Fruit fly (Drosophila melanogaster) whole organism, embryonic: ENCODE data around the gene CG2278.

Source experiments
- Antp ChIP-seq: fragments of 200-800 bp; sonication (Bioruptor generic); optimal IDR thresholded peaks from 3 replicates; lab custom pipeline; 2016; ENCODE audit warnings: missing biosample characterization, missing genetic modification characterization
- Awh ChIP-seq: fragments of 200-800 bp; sonication (Bioruptor generic); IDR thresholded peaks from 2 replicates; pipeline ENCODE4, ENCODE4 v1.3.6; 2022; ENCODE audit warnings: missing biosample characterization, missing genetic modification characterization
- CG11504 ChIP-seq: fragments of 200-800 bp; sonication (Bioruptor generic); optimal IDR thresholded peaks from 3 replicates; lab custom pipeline; 2019; ENCODE audit warnings: missing biosample characterization, mild to moderate bottlenecking, missing genetic modification characterization, moderate library complexity
- CG11695 ChIP-seq: fragments of 200-800 bp; sonication (Bioruptor generic); IDR thresholded peaks from 3 replicates; pipeline ENCODE4 v1.3.6; 2022; ENCODE audit warnings: missing biosample characterization, missing genetic modification characterization
- CG11696 ChIP-seq: fragments of 200-800 bp; sonication (Bioruptor generic); IDR thresholded peaks from 2 replicates; pipeline ENCODE4 v1.3.6; 2022; ENCODE audit warnings: missing biosample characterization, missing genetic modification characterization
- CG12391 ChIP-seq: fragments of 200-800 bp; sonication (Bioruptor generic); optimal IDR thresholded peaks from 3 replicates; lab custom pipeline; 2018; ENCODE audit warnings: missing biosample characterization, mild to moderate bottlenecking, missing genetic modification characterization, moderate library complexity
- CG13775 ChIP-seq: fragments of 200-800 bp; sonication (Bioruptor generic); optimal IDR thresholded peaks from 3 replicates; lab custom pipeline; 2017; ENCODE audit warnings: missing biosample characterization, mild to moderate bottlenecking, missing genetic modification characterization
- CG15073 ChIP-seq: fragments of 200-800 bp; sonication (Bioruptor generic); optimal IDR thresholded peaks from 2 replicates; lab custom pipeline; 2016; ENCODE audit warnings: missing biosample characterization, missing genetic modification characterization
- CG15696 ChIP-seq: fragments of 200-800 bp; sonication (Bioruptor generic); optimal IDR thresholded peaks from 2 replicates; lab custom pipeline; 2019; ENCODE audit warnings: missing biosample characterization, mild to moderate bottlenecking, missing genetic modification characterization, moderate library complexity
- CG17359 ChIP-seq: fragments of 200-800 bp; sonication (Bioruptor generic); optimal IDR thresholded peaks from 3 replicates; lab custom pipeline; 2018; ENCODE audit warnings: missing biosample characterization, mild to moderate bottlenecking, missing genetic modification characterization, moderate library complexity
- CG18262 ChIP-seq: fragments of 200-800 bp; optimal IDR thresholded peaks from 3 replicates; lab custom pipeline; 2019; ENCODE audit warnings: missing biosample characterization, mild to moderate bottlenecking, missing genetic modification characterization, moderate library complexity
- CG2678 ChIP-seq: fragments of 200-800 bp; sonication (Bioruptor generic); optimal IDR thresholded peaks from 3 replicates; lab custom pipeline; 2019; ENCODE audit warnings: missing biosample characterization, mild to moderate bottlenecking, missing genetic modification characterization, moderate library complexity
- CG30431 ChIP-seq: fragments of 200-800 bp; sonication (Bioruptor generic); optimal IDR thresholded peaks from 2 replicates; lab custom pipeline; 2017; ENCODE audit warnings: missing biosample characterization, missing genetic modification characterization
- CG6689 ChIP-seq: fragments of 200-800 bp; sonication (Bioruptor generic); IDR thresholded peaks from 2 replicates; pipeline ENCODE4 v1.3.6; 2022; ENCODE audit warnings: missing biosample characterization, missing genetic modification characterization
- CG7271 ChIP-seq: fragments of 200-800 bp; sonication (Bioruptor generic); optimal IDR thresholded peaks from 2 replicates; lab custom pipeline; 2018; ENCODE audit warnings: missing biosample characterization, mild to moderate bottlenecking, missing genetic modification characterization, moderate library complexity
- CG7556 ChIP-seq: fragments of 200-800 bp; sonication (Bioruptor generic); optimal IDR thresholded peaks from 2 replicates; lab custom pipeline; 2017; ENCODE audit warnings: missing biosample characterization, mild to moderate bottlenecking, missing genetic modification characterization
- CG8359 ChIP-seq: fragments of 200-800 bp; sonication (Bioruptor generic); optimal IDR thresholded peaks from 2 replicates; lab custom pipeline; 2017; ENCODE audit warnings: missing biosample characterization, mild to moderate bottlenecking, missing genetic modification characterization, borderline replicate concordance
- CG8765 ChIP-seq: fragments of 200-800 bp; sonication (Bioruptor generic); IDR thresholded peaks from 2 replicates; pipeline ENCODE4 v1.3.6; 2022; ENCODE audit warnings: missing biosample characterization, missing genetic modification characterization
- CoRest ChIP-seq: fragments of 200-800 bp; sonication (Bioruptor generic); optimal IDR thresholded peaks from 3 replicates; lab custom pipeline; 2018; ENCODE audit warnings: missing biosample characterization, mild to moderate bottlenecking, missing genetic modification characterization, moderate library complexity
- Dbx ChIP-seq: fragments of 200-800 bp; sonication (Bioruptor generic); IDR thresholded peaks from 3 replicates; pipeline ENCODE4 v1.3.6; 2022; ENCODE audit warnings: missing biosample characterization, missing genetic modification characterization
- Fer1 ChIP-seq: fragments of 200-800 bp; sonication (Bioruptor generic); optimal IDR thresholded peaks from 2 replicates; lab custom pipeline; 2017; ENCODE audit warnings: missing biosample characterization, mild to moderate bottlenecking, missing genetic modification characterization
- Fer2 ChIP-seq: fragments of 200-800 bp; sonication (Bioruptor generic); optimal IDR thresholded peaks from 2 replicates; lab custom pipeline; 2018; ENCODE audit warnings: missing biosample characterization, mild to moderate bottlenecking, missing genetic modification characterization, moderate library complexity
- H15 ChIP-seq: fragments of 200-800 bp; sonication (Bioruptor generic); IDR thresholded peaks from 3 replicates; pipeline ENCODE4 v1.3.6; 2022; ENCODE audit warnings: missing biosample characterization, missing genetic modification characterization
- HHEX ChIP-seq: fragments of 200-800 bp; sonication (Bioruptor generic); optimal IDR thresholded peaks from 3 replicates; lab custom pipeline; 2017; ENCODE audit warnings: missing biosample characterization, mild to moderate bottlenecking, missing genetic modification characterization, missing genetic modification reagents
- Hmr ChIP-seq: fragments of 200-800 bp; sonication (Bioruptor generic); optimal IDR thresholded peaks from 3 replicates; lab custom pipeline; 2017; ENCODE audit warnings: mild to moderate bottlenecking, missing biosample characterization, missing genetic modification reagents, missing genetic modification characterization
- Rx ChIP-seq: fragments of 200-800 bp; sonication (Bioruptor generic); IDR thresholded peaks from 2 replicates; pipeline ENCODE4 v1.3.6; 2022; ENCODE audit warnings: missing biosample characterization, missing genetic modification characterization
- Ssrp ChIP-seq: fragments of 200-800 bp; sonication (Bioruptor generic); optimal IDR thresholded peaks from 2 replicates; lab custom pipeline; 2018; ENCODE audit warnings: missing biosample characterization, mild to moderate bottlenecking, missing genetic modification characterization, moderate library complexity
- Vsx1 ChIP-seq: fragments of 200-800 bp; sonication (Bioruptor generic); optimal IDR thresholded peaks from 2 replicates; lab custom pipeline; 2017; ENCODE audit warnings: missing biosample characterization, mild to moderate bottlenecking, missing genetic modification characterization, missing genetic modification reagents
- amos ChIP-seq: fragments of 200-800 bp; sonication (Bioruptor generic); IDR thresholded peaks from 2 replicates; pipeline ENCODE4 v1.3.6; 2022; ENCODE audit warnings: missing biosample characterization, missing genetic modification characterization; ENCODE audit not compliant: partially characterized antibody
- aop ChIP-seq: fragments of 200-800 bp; sonication (Bioruptor generic); IDR thresholded peaks from 2 replicates; pipeline ENCODE4 v1.3.6; 2022; ENCODE audit warnings: missing biosample characterization, missing genetic modification characterization
- ara ChIP-seq: fragments of 200-800 bp; sonication (Bioruptor generic); IDR thresholded peaks from 2 replicates; pipeline ENCODE4 v1.3.6; 2022; ENCODE audit warnings: missing biosample characterization, missing genetic modification characterization
- bab2 ChIP-seq: fragments of 200-800 bp; sonication (Bioruptor generic); optimal IDR thresholded peaks from 2 replicates; lab custom pipeline; 2016; ENCODE audit warnings: missing biosample characterization, missing genetic modification characterization
- bsh ChIP-seq, 2 experiments: fragments of 200-800 bp; sonication (Bioruptor generic); optimal IDR thresholded peaks; 2 replicates each; lab custom pipeline; 2017 to 2018; ENCODE audit warnings: mild to moderate bottlenecking in 2 of 2, missing biosample characterization in 2 of 2, missing genetic modification characterization in 2 of 2, moderate library complexity in 1 of 2
- cg ChIP-seq: fragments of 200-800 bp; sonication (Bioruptor generic); optimal IDR thresholded peaks from 3 replicates; lab custom pipeline; 2019; ENCODE audit warnings: missing biosample characterization, mild to moderate bottlenecking, missing genetic modification characterization, moderate library complexity
- chm ChIP-seq: fragments of 200-800 bp; sonication (Bioruptor generic); IDR thresholded peaks from 2 replicates; pipeline ENCODE4 v1.3.6; 2022; ENCODE audit warnings: missing biosample characterization, missing genetic modification characterization
- dmrt11E ChIP-seq: fragments of 200-800 bp; sonication (Bioruptor generic); optimal IDR thresholded peaks from 3 replicates; lab custom pipeline; 2018; ENCODE audit warnings: missing biosample characterization, mild to moderate bottlenecking, missing genetic modification characterization, moderate library complexity
- gcm ChIP-seq: fragments of 200-800 bp; sonication (Bioruptor generic); optimal IDR thresholded peaks from 2 replicates; lab custom pipeline; 2019; ENCODE audit warnings: missing biosample characterization, mild to moderate bottlenecking, missing genetic modification characterization, moderate library complexity
- grau ChIP-seq: fragments of 200-800 bp; optimal IDR thresholded peaks from 3 replicates; lab custom pipeline; 2019; ENCODE audit warnings: missing biosample characterization, mild to moderate bottlenecking, missing genetic modification characterization, moderate library complexity
- mirr ChIP-seq: fragments of 200-800 bp; sonication (Bioruptor generic); optimal IDR thresholded peaks from 3 replicates; lab custom pipeline; 2018; ENCODE audit warnings: missing biosample characterization, mild to moderate bottlenecking, missing genetic modification characterization
- nmo ChIP-seq: fragments of 200-800 bp; sonication (Bioruptor generic); optimal IDR thresholded peaks from 2 replicates; lab custom pipeline; 2018; ENCODE audit warnings: missing biosample characterization, mild to moderate bottlenecking, missing genetic modification characterization, moderate library complexity
- pb ChIP-seq: fragments of 200-800 bp; sonication (Bioruptor generic); optimal IDR thresholded peaks from 3 replicates; lab custom pipeline; 2016; ENCODE audit warnings: missing biosample characterization, missing genetic modification characterization
- prd ChIP-seq, 3 experiments: fragments of >200 bp in 2 of 3; fragments of 200-800 bp in 1 of 3; sonication (Bioruptor generic) in 1 of 3; optimal IDR thresholded peaks in 2 of 3; IDR thresholded peaks in 1 of 3; 2 replicates in 2 of 3; 3 replicates in 1 of 3; pipeline versions ENCODE4 v1.3.6 to Lab custom; 2017 to 2022; ENCODE audit warnings: missing biosample characterization in 1 of 3, missing genetic modification characterization in 1 of 3
- pzg ChIP-seq: fragments of 200-800 bp; sonication (Bioruptor generic); optimal IDR thresholded peaks from 3 replicates; lab custom pipeline; 2018; ENCODE audit warnings: missing biosample characterization, mild to moderate bottlenecking, missing genetic modification characterization, moderate library complexity
- row ChIP-seq: fragments of 200-800 bp; sonication (Bioruptor generic); IDR thresholded peaks from 3 replicates; pipeline ENCODE4 v1.3.6; 2022; ENCODE audit warnings: missing biosample characterization, missing genetic modification characterization
- sens ChIP-seq: fragments of 200-800 bp; sonication (Bioruptor generic); peaks from one replicate; lab custom pipeline; 2016; ENCODE audit warnings: missing biosample characterization, missing genetic modification characterization
- sisA ChIP-seq: fragments of 200-800 bp; sonication (Bioruptor generic); IDR thresholded peaks from 2 replicates; pipeline ENCODE4 v1.3.6; 2022; ENCODE audit warnings: missing biosample characterization, missing genetic modification characterization
- twi ChIP-seq: fragments of 200-800 bp; optimal IDR thresholded peaks from 2 replicates; lab custom pipeline; 2019; ENCODE audit warnings: missing biosample characterization, mild to moderate bottlenecking, missing genetic modification characterization, moderate library complexity
- zen ChIP-seq: fragments of 200-800 bp; sonication (Bioruptor generic); optimal IDR thresholded peaks from 3 replicates; lab custom pipeline; 2018; ENCODE audit warnings: missing biosample characterization, mild to moderate bottlenecking, missing genetic modification characterization, moderate library complexity

The CG2278 gene

dm6 chrX:8211094-8211730, 41.1 kb upstream of the CG2278 start (continued):
- TF ChIP-seq H15 (GFP tag; lab: Robert Waterston, UW) = 0 out of 3 replicates have a peak, but pooled peaks have one; percentile 24
- TF ChIP-seq Rx (GFP tag; lab: Robert Waterston, UW) = 0 out of 2 replicates have a peak, but pooled peaks have one; percentile 14
- peak; percentile 4 for TF ChIP-seq grau
- 0 out of 2 replicates have a peak, but pooled peaks have one; percentile 28 for TF ChIP-seq chm
- TF ChIP-seq CG7271 (tag; lab: Kevin White, UChicago) = peak; percentile 23
- TF ChIP-seq CG8765 (GFP tag; lab: Robert Waterston, UW) = peak; percentile 57; the same call in 1 of the 2 replicates
- TF ChIP-seq aop (GFP tag; lab: Robert Waterston, UW) = no peak
- TF ChIP-seq CG15696 (tag; lab: Kevin White, UChicago) = peak; percentile 50
- no peak for TF ChIP-seq amos
- peak; percentile 5 for TF ChIP-seq CG17359 (tag; lab: Kevin White, UChicago)
- TF ChIP-seq sens (GFP tag; lab: Kevin White, UChicago) = peak; percentile 70
- TF ChIP-seq mirr = no peak
- TF ChIP-seq CG11504 = peak; percentile 41
- TF ChIP-seq CG7556 (GFP tag; lab: Kevin White, UChicago) = peak; percentile 0
- TF ChIP-seq Dbx (GFP tag; lab: Robert Waterston, UW) = 0 out of 3 replicates have a peak, but pooled peaks have one; percentile 40
- TF ChIP-seq Antp = no peak
- peak; percentile 77 for TF ChIP-seq CG11696 (GFP tag; lab: Robert Waterston, UW)
- TF ChIP-seq Hmr (GFP tag; lab: Kevin White, UChicago) = peak; percentile 3
- no peak for TF ChIP-seq Vsx1
- no peak for TF ChIP-seq CG15073
- TF ChIP-seq dmrt11E (tag; lab: Kevin White, UChicago) = peak; percentile 53
- peak; percentile 16 for TF ChIP-seq Ssrp (tag; lab: Kevin White, UChicago)
- TF ChIP-seq Awh = peak; percentile 27; the same call in 1 of the 2 replicates
- TF ChIP-seq nmo (GFP tag; lab: Kevin White, UChicago) = peak; percentile 30
- TF ChIP-seq HHEX (GFP tag; lab: Kevin White, UChicago) = peak; percentile 12
- TF ChIP-seq prd (optimal IDR thresholded peaks at IDR 0.05; lab: Kevin White, UChicago) = no peak
- peak; percentile 83 for TF ChIP-seq prd (GFP tag; IDR thresholded peaks at IDR 0.05; lab: Robert Waterston, UW)
- peak; percentile 25 for TF ChIP-seq twi (tag; lab: Kevin White, UChicago)
- peak; percentile 58; the same call in 1 of the 2 replicates for TF ChIP-seq ara (GFP tag; lab: Robert Waterston, UW)
- TF ChIP-seq CG2678 (tag; lab: Kevin White, UChicago) = peak; percentile 31
- peak; percentile 92 for TF ChIP-seq CG13775
- no peak for TF ChIP-seq pb (GFP tag; lab: Kevin White, UChicago)
- 0 out of 3 replicates have a peak, but pooled peaks have one; percentile 29 for TF ChIP-seq CG11695 (GFP tag; lab: Robert Waterston, UW)
- peak; percentile 28; the same call in 1 of the 2 replicates for TF ChIP-seq sisA (GFP tag; lab: Robert Waterston, UW)
- no peak for TF ChIP-seq Fer2 (tag; lab: Kevin White, UChicago)
- peak; percentile 40; the same call in 1 of the 2 replicates for TF ChIP-seq CG6689 (GFP tag; lab: Robert Waterston, UW)
- peak; percentile 24 for TF ChIP-seq cg (GFP tag; lab: Kevin White, UChicago)
- TF ChIP-seq zen (tag; lab: Kevin White, UChicago) = peak; percentile 39
- peak; percentile 7 for TF ChIP-seq CG30431 (GFP tag; lab: Kevin White, UChicago)
- no peak for TF ChIP-seq pzg (GFP tag; lab: Kevin White, UChicago)
- peak; percentile 23 for TF ChIP-seq bab2 (GFP tag; lab: Kevin White, UChicago)
- no peak for TF ChIP-seq CG8359
- TF ChIP-seq CG12391 (tag; lab: Kevin White, UChicago) = peak; percentile 22
- no peak for TF ChIP-seq CoRest (tag; lab: Kevin White, UChicago)
- TF ChIP-seq row = peak; percentile 46
- TF ChIP-seq CG18262 (tag; lab: Kevin White, UChicago) = peak; percentile 20
- TF ChIP-seq gcm = no peak
- TF ChIP-seq Fer1 (GFP tag; lab: Kevin White, UChicago) = peak; percentile 3
- peak; percentile 12 to 49 for TF ChIP-seq bsh (GFP tag; optimal IDR thresholded peaks at IDR 0.05; lab: Kevin White, UChicago)
